Worm (Caenorhabditis elegans) whole organism, young adult: ENCODE results near the gene Y43F8B.13.

Experiments
- F22D6.2 ChIP-seq: sonication (generic microtip); optimal IDR thresholded peaks from 2 replicates; lab custom pipeline; 2016; ENCODE audit warnings: mild to moderate bottlenecking, missing genetic modification characterization, missing compliant biosample characterization
- F23B12.7 ChIP-seq: sonication (generic microtip); optimal IDR thresholded peaks from 2 replicates; lab custom pipeline; 2017; ENCODE audit warnings: missing genetic modification characterization, mild to moderate bottlenecking, missing compliant biosample characterization, antibody characterized with exemption, moderate library complexity; ENCODE audit not compliant: insufficient read depth
- K12H6.12 ChIP-seq: fragments of 200-800 bp; sonication (Bioruptor generic); optimal IDR thresholded peaks from 2 replicates; lab custom pipeline; 2018; ENCODE audit warnings: mild to moderate bottlenecking, missing genetic modification characterization, missing compliant biosample characterization
- Y95B8A.8 ChIP-seq: fragments of 200-800 bp; sonication (Bioruptor generic); IDR thresholded peaks from 2 replicates; pipeline ENCODE4 v1.3.6; 2022; ENCODE audit warnings: missing genetic modification reagents, missing genetic modification characterization, missing compliant biosample characterization
- attf-5 ChIP-seq: fragments of 200-800 bp; sonication (Bioruptor generic); optimal IDR thresholded peaks from 2 replicates; lab custom pipeline; 2018; ENCODE audit warnings: mild to moderate bottlenecking, missing genetic modification characterization, missing compliant biosample characterization
- chd-7 ChIP-seq: sonication (generic microtip); optimal IDR thresholded peaks from 2 replicates; lab custom pipeline; 2016; ENCODE audit warnings: mild to moderate bottlenecking, missing genetic modification characterization, moderate library complexity, missing compliant biosample characterization
- hsf-1 ChIP-seq: fragments of 200-800 bp; sonication (Bioruptor generic); IDR thresholded peaks from 2 replicates; pipeline ENCODE4 v1.3.6; 2022; ENCODE audit warnings: missing genetic modification reagents, missing genetic modification characterization, missing compliant biosample characterization
- lir-1 ChIP-seq: fragments of 200-800 bp; sonication (Bioruptor generic); conservative IDR thresholded peaks from 2 replicates; pipeline ENCODE4 v1.3.6; 2022; ENCODE audit warnings: missing genetic modification reagents, missing genetic modification characterization, missing compliant biosample characterization
- pha-4 ChIP-seq: fragments of 150-350 bp; sonication (generic microtip); optimal IDR thresholded peaks from 2 replicates; lab custom pipeline; 2014; ENCODE audit warnings: missing biosample characterization, missing genetic modification reagents, missing genetic modification characterization
- snpc-4 ChIP-seq, 5 experiments: fragments of 150-350 bp in 1 of 5; sonication (generic microtip) in 4 of 5; optimal IDR thresholded peaks; 2 replicates each; lab custom pipeline; 2014 to 2018; ENCODE audit warnings: missing genetic modification characterization in 5 of 5, missing biosample characterization in 3 of 5, antibody characterized with exemption in 2 of 5, mild to moderate bottlenecking in 2 of 5, missing compliant biosample characterization in 2 of 5, missing genotype in 2 of 5, moderate library complexity in 2 of 5, missing genetic modification reagents in 1 of 5
- ztf-25 ChIP-seq: fragments of 200-800 bp; sonication (Bioruptor generic); IDR thresholded peaks from 2 replicates; pipeline ENCODE4 v1.3.6; 2022; ENCODE audit warnings: missing genetic modification reagents, missing genetic modification characterization, missing compliant biosample characterization
- ztf-3 ChIP-seq: fragments of 200-800 bp; sonication (Bioruptor generic); optimal IDR thresholded peaks from 2 replicates; lab custom pipeline; 2018; ENCODE audit warnings: mild to moderate bottlenecking, missing genetic modification characterization, missing compliant biosample characterization

ce11 chrV:19432030-19432429 is 23.7 kb upstream of the Y43F8B.13 start:
- no peak for TF ChIP-seq snpc-4 (GFP tag; optimal IDR thresholded peaks at IDR 0.05; lab: Kevin White, UChicago)
- TF ChIP-seq snpc-4 (tag; optimal IDR thresholded peaks at IDR 0.05; lab: Kevin White, UChicago), result no peak
- TF ChIP-seq attf-5 (GFP tag; lab: Kevin White, UChicago), result no peak
- no peak for TF ChIP-seq pha-4 (tag; lab: Kevin White, UChicago)
- TF ChIP-seq lir-1 (GFP tag; lab: Robert Waterston, UW), result no peak
- no peak for TF ChIP-seq ztf-25
- TF ChIP-seq chd-7 (tag; lab: Kevin White, UChicago), result no peak
- no peak for TF ChIP-seq ztf-3 (GFP tag; lab: Kevin White, UChicago)
- no peak for TF ChIP-seq hsf-1 (GFP tag; lab: Robert Waterston, UW)
- TF ChIP-seq K12H6.12 (tag; lab: Kevin White, UChicago), result no peak
- TF ChIP-seq F23B12.7 (tag; lab: Kevin White, UChicago), result no peak
- no peak for TF ChIP-seq F22D6.2 (tag; lab: Kevin White, UChicago)
- no peak for TF ChIP-seq Y95B8A.8 (GFP tag; lab: Robert Waterston, UW)
